Fruit fly (Drosophila melanogaster) whole organism, embryonic: ENCODE results near the gene Datp.
A peak's percentile ranks its signal among the peaks of the same experiment; 100 is the strongest.

Experiments used
- Asciz ChIP-seq: fragments of 200-800 bp; sonication (Bioruptor generic); optimal IDR thresholded peaks from 2 replicates; lab custom pipeline; 2017; ENCODE audit warnings: missing biosample characterization, mild to moderate bottlenecking, missing genetic modification characterization, missing genetic modification reagents
- CG10431 ChIP-seq: fragments of 200-800 bp; sonication (Bioruptor generic); optimal IDR thresholded peaks from 3 replicates; lab custom pipeline; 2018; ENCODE audit warnings: missing biosample characterization, mild to moderate bottlenecking, missing genetic modification characterization
- CG11560 ChIP-seq: fragments of 200-800 bp; sonication (Bioruptor generic); IDR thresholded peaks from 3 replicates; pipeline ENCODE4 v1.3.6; 2022; ENCODE audit warnings: missing biosample characterization, missing genetic modification characterization
- CG12942 ChIP-seq: fragments of 200-800 bp; sonication (Bioruptor generic); optimal IDR thresholded peaks from 3 replicates; lab custom pipeline; 2016; ENCODE audit warnings: missing biosample characterization, missing genetic modification characterization
- CG13894 ChIP-seq: fragments of 200-800 bp; sonication (Bioruptor generic); optimal IDR thresholded peaks from 3 replicates; lab custom pipeline; 2018; ENCODE audit warnings: missing biosample characterization, mild to moderate bottlenecking, missing genetic modification characterization, moderate library complexity
- CG15601 ChIP-seq: fragments of 200-800 bp; sonication (Bioruptor generic); optimal IDR thresholded peaks from 3 replicates; lab custom pipeline; 2019; ENCODE audit warnings: missing biosample characterization, mild to moderate bottlenecking, missing genetic modification characterization, moderate library complexity
- CG16815 ChIP-seq: fragments of 200-800 bp; sonication (Bioruptor generic); optimal IDR thresholded peaks from 3 replicates; lab custom pipeline; 2017; ENCODE audit warnings: missing biosample characterization, mild to moderate bottlenecking, missing genetic modification characterization
- CG2889 ChIP-seq: fragments of 200-800 bp; sonication (Bioruptor generic); IDR thresholded peaks from 3 replicates; pipeline ENCODE4 v1.3.6; 2022; ENCODE audit warnings: missing biosample characterization, missing genetic modification characterization
- CG31388 ChIP-seq: fragments of 200-800 bp; sonication (Bioruptor generic); optimal IDR thresholded peaks from 2 replicates; lab custom pipeline; 2016; ENCODE audit warnings: missing biosample characterization, missing genetic modification characterization
- CG32772 ChIP-seq: fragments of 200-800 bp; sonication (Bioruptor generic); IDR thresholded peaks from 2 replicates; pipeline ENCODE4 v1.3.6; 2022; ENCODE audit warnings: missing biosample characterization, missing genetic modification characterization
- CG34224 ChIP-seq: fragments of 200-800 bp; sonication (Bioruptor generic); IDR thresholded peaks from 3 replicates; pipeline ENCODE4 v1.3.6; 2022; ENCODE audit warnings: missing biosample characterization, missing genetic modification characterization; ENCODE audit not compliant: partially characterized antibody
- CG3838 ChIP-seq: fragments of 200-800 bp; sonication (Bioruptor generic); optimal IDR thresholded peaks from 3 replicates; lab custom pipeline; 2016; ENCODE audit warnings: missing biosample characterization, missing genetic modification characterization
- CG3847 ChIP-seq: fragments of 200-800 bp; sonication (Bioruptor generic); IDR thresholded peaks from 2 replicates; pipeline ENCODE4 v1.3.6; 2022; ENCODE audit warnings: missing biosample characterization, missing genetic modification characterization
- CG42726 ChIP-seq: fragments of 200-800 bp; sonication (Bioruptor generic); IDR thresholded peaks from 2 replicates; pipeline ENCODE4 v1.3.6; 2022; ENCODE audit warnings: missing biosample characterization, missing genetic modification characterization; ENCODE audit not compliant: partially characterized antibody
- CG7372 ChIP-seq: fragments of 200-800 bp; sonication (Bioruptor generic); IDR thresholded peaks from 2 replicates; pipeline ENCODE4 v1.3.6; 2022; ENCODE audit warnings: missing biosample characterization, missing genetic modification characterization
- CG7839 ChIP-seq: fragments of 200-800 bp; sonication (Bioruptor generic); optimal IDR thresholded peaks from 3 replicates; lab custom pipeline; 2018; ENCODE audit warnings: missing biosample characterization, mild to moderate bottlenecking, missing genetic modification characterization, moderate library complexity
- CG8290 ChIP-seq, 3 experiments: fragments of 200-800 bp; sonication (Bioruptor generic); optimal IDR thresholded peaks; 2 replicates each; lab custom pipeline; 2016 to 2019; ENCODE audit warnings: missing biosample characterization in 3 of 3, missing genetic modification characterization in 3 of 3, mild to moderate bottlenecking in 2 of 3, moderate library complexity in 1 of 3
- CG8924 ChIP-seq: fragments of 200-800 bp; optimal IDR thresholded peaks from 3 replicates; lab custom pipeline; 2019; ENCODE audit warnings: missing biosample characterization, mild to moderate bottlenecking, missing genetic modification characterization, moderate library complexity
- CG9215 ChIP-seq: fragments of 200-800 bp; sonication (Bioruptor generic); IDR thresholded peaks from 2 replicates; pipeline ENCODE4 v1.3.6; 2022; ENCODE audit warnings: missing biosample characterization, missing genetic modification characterization
- Elba2 ChIP-seq: fragments of 200-800 bp; sonication (Bioruptor generic); optimal IDR thresholded peaks from 3 replicates; lab custom pipeline; 2016; ENCODE audit warnings: missing biosample characterization, missing genetic modification characterization
- H15 ChIP-seq: fragments of 200-800 bp; sonication (Bioruptor generic); IDR thresholded peaks from 3 replicates; pipeline ENCODE4 v1.3.6; 2022; ENCODE audit warnings: missing biosample characterization, missing genetic modification characterization
- HmgZ ChIP-seq: fragments of 200-800 bp; sonication (Bioruptor generic); optimal IDR thresholded peaks from 2 replicates; lab custom pipeline; 2018; ENCODE audit warnings: missing biosample characterization, mild to moderate bottlenecking, missing genetic modification characterization
- Hmr ChIP-seq: fragments of 200-800 bp; sonication (Bioruptor generic); optimal IDR thresholded peaks from 3 replicates; lab custom pipeline; 2017; ENCODE audit warnings: mild to moderate bottlenecking, missing biosample characterization, missing genetic modification reagents, missing genetic modification characterization
- Myb ChIP-seq: fragments of 200-800 bp; sonication (Bioruptor generic); optimal IDR thresholded peaks from 2 replicates; lab custom pipeline; 2016; ENCODE audit warnings: missing biosample characterization, missing genetic modification characterization
- Pdp1 ChIP-seq, 2 experiments: fragments of 200-800 bp; sonication (Bioruptor generic); optimal IDR thresholded peaks; 3 replicates each; lab custom pipeline; 2016; ENCODE audit warnings: missing biosample characterization in 2 of 2, missing genetic modification characterization in 2 of 2, mild to moderate bottlenecking in 1 of 2, moderate library complexity in 1 of 2
- Poxn ChIP-seq: fragments of 200-800 bp; sonication (Bioruptor generic); IDR thresholded peaks from 2 replicates; pipeline ENCODE4 v1.3.6; 2022; ENCODE audit warnings: missing biosample characterization, missing genetic modification characterization
- Rx ChIP-seq: fragments of 200-800 bp; sonication (Bioruptor generic); IDR thresholded peaks from 2 replicates; pipeline ENCODE4 v1.3.6; 2022; ENCODE audit warnings: missing biosample characterization, missing genetic modification characterization
- Scr ChIP-seq: fragments of 200-800 bp; sonication (Bioruptor generic); IDR thresholded peaks from 2 replicates; pipeline ENCODE4 v1.3.6; 2022; ENCODE audit warnings: missing biosample characterization, missing genetic modification characterization; ENCODE audit not compliant: partially characterized antibody
- Vsx1 ChIP-seq: fragments of 200-800 bp; sonication (Bioruptor generic); optimal IDR thresholded peaks from 2 replicates; lab custom pipeline; 2017; ENCODE audit warnings: missing biosample characterization, mild to moderate bottlenecking, missing genetic modification characterization, missing genetic modification reagents
- cg ChIP-seq: fragments of 200-800 bp; sonication (Bioruptor generic); optimal IDR thresholded peaks from 3 replicates; lab custom pipeline; 2019; ENCODE audit warnings: missing biosample characterization, mild to moderate bottlenecking, missing genetic modification characterization, moderate library complexity
- chif ChIP-seq, 2 experiments: fragments of 200-800 bp; sonication (Bioruptor generic); optimal IDR thresholded peaks; 3 replicates each; lab custom pipeline; 2016; ENCODE audit warnings: missing biosample characterization in 2 of 2, missing genetic modification characterization in 2 of 2
- cwo ChIP-seq: fragments of 200-800 bp; sonication (Bioruptor generic); optimal IDR thresholded peaks from 3 replicates; lab custom pipeline; 2017; ENCODE audit warnings: missing biosample characterization, missing genetic modification characterization, mild to moderate bottlenecking, moderate library complexity, missing genetic modification reagents
- da ChIP-seq: fragments of 200-800 bp; sonication (Bioruptor generic); optimal IDR thresholded peaks from 2 replicates; lab custom pipeline; 2016; ENCODE audit warnings: missing biosample characterization, missing genetic modification characterization
- dati ChIP-seq: fragments of 200-800 bp; sonication (Bioruptor generic); IDR thresholded peaks from 2 replicates; pipeline ENCODE4 v1.3.6; 2022; ENCODE audit warnings: missing biosample characterization, missing genetic modification characterization
- fu2 ChIP-seq: fragments of 200-800 bp; sonication (Bioruptor generic); optimal IDR thresholded peaks from 2 replicates; lab custom pipeline; 2016; ENCODE audit warnings: missing biosample characterization, missing genetic modification characterization
- jing ChIP-seq: fragments of 200-800 bp; sonication (Bioruptor generic); optimal IDR thresholded peaks from 2 replicates; lab custom pipeline; 2018; ENCODE audit warnings: missing biosample characterization, mild to moderate bottlenecking, missing genetic modification characterization
- onecut ChIP-seq: fragments of 200-800 bp; sonication (Bioruptor generic); IDR thresholded peaks from 2 replicates; pipeline ENCODE4 v1.3.6; 2022; ENCODE audit warnings: missing biosample characterization, missing genetic modification characterization
- peb ChIP-seq: fragments of 200-800 bp; sonication (Bioruptor generic); IDR thresholded peaks from 2 replicates; pipeline ENCODE4 v1.3.6; 2022; ENCODE audit warnings: missing biosample characterization, missing genetic modification characterization
- pho ChIP-seq: fragments of 200-800 bp; sonication (Bioruptor generic); optimal IDR thresholded peaks from 2 replicates; lab custom pipeline; 2016; ENCODE audit warnings: missing biosample characterization, missing genetic modification characterization
- pzg ChIP-seq: fragments of 200-800 bp; sonication (Bioruptor generic); optimal IDR thresholded peaks from 3 replicates; lab custom pipeline; 2018; ENCODE audit warnings: missing biosample characterization, mild to moderate bottlenecking, missing genetic modification characterization, moderate library complexity
- ranshi ChIP-seq: fragments of 200-800 bp; sonication (Bioruptor generic); IDR thresholded peaks from 2 replicates; pipeline ENCODE4 v1.3.6; 2022; ENCODE audit warnings: missing biosample characterization, missing genetic modification characterization
- shn ChIP-seq: fragments of 200-800 bp; sonication (Bioruptor generic); optimal IDR thresholded peaks from 3 replicates; lab custom pipeline; 2016; ENCODE audit warnings: missing biosample characterization, missing genetic modification characterization
- sim ChIP-seq: fragments of 200-800 bp; sonication (Bioruptor generic); IDR thresholded peaks from 2 replicates; pipeline ENCODE4 v1.3.6; 2022; ENCODE audit warnings: missing biosample characterization, missing genetic modification characterization
- sima ChIP-seq: fragments of 200-800 bp; sonication (Bioruptor generic); optimal IDR thresholded peaks from 2 replicates; lab custom pipeline; 2016; ENCODE audit warnings: missing biosample characterization, missing genetic modification characterization
- sna ChIP-seq: fragments of 200-800 bp; sonication (Bioruptor generic); IDR thresholded peaks from 2 replicates; pipeline ENCODE4 v1.3.6; 2022; ENCODE audit warnings: missing biosample characterization, missing genetic modification characterization; ENCODE audit not compliant: partially characterized antibody
- ssp ChIP-seq: fragments of 200-800 bp; sonication (Bioruptor generic); IDR thresholded peaks from 2 replicates; pipeline ENCODE4 v1.3.6; 2022; ENCODE audit warnings: missing biosample characterization, missing genetic modification characterization
- stwl ChIP-seq: fragments of 200-800 bp; sonication (Bioruptor generic); optimal IDR thresholded peaks from 3 replicates; lab custom pipeline; 2018; ENCODE audit warnings: missing biosample characterization, mild to moderate bottlenecking, missing genetic modification characterization, moderate library complexity
- tup ChIP-seq: fragments of 200-800 bp; sonication (Bioruptor generic); optimal IDR thresholded peaks from 2 replicates; lab custom pipeline; 2016; ENCODE audit warnings: missing biosample characterization, mild to moderate bottlenecking, missing genetic modification characterization, moderate library complexity
- z ChIP-seq: fragments of 200-800 bp; sonication (Bioruptor generic); IDR thresholded peaks from 3 replicates; pipeline ENCODE4 v1.3.6; 2022; ENCODE audit warnings: missing biosample characterization, missing genetic modification characterization
- zfh2 ChIP-seq: fragments of 200-800 bp; sonication (Bioruptor generic); optimal IDR thresholded peaks from 2 replicates; lab custom pipeline; 2016; ENCODE audit warnings: missing biosample characterization, missing genetic modification characterization

Datp gene

DNA sequence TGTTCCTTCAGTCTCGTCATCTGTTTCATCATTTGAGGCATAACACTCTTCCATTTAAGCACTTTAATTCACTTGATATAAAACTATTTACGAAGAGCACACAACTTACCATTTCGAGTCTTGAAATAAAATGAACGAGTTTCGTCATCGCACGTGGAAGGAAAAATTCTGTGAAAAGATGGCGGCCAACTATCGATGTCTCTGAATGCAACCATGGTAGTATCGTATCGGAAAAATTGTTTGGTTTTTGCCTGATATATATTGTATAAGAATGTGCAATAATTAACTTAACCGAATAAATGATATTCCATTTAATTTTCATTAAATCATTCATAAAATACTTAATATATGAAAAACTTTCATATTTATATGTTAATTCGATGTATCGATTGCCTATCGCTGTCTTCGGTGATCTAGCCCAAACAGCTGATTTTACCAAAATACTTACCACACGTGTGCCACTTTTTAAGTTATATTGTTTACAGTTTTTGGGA lies 43.7 kb downstream of the Datp start, which contains the start of gene Bka (continued):
- TF ChIP-seq Rx (GFP tag; lab: Robert Waterston, UW) (no peak), zfh2 (GFP tag; lab: Kevin White, UChicago) (no peak), HmgZ (peak; percentile 83), sima (no peak), pho (GFP tag; lab: Kevin White, UChicago) (peak; percentile 20), CG13894 (tag; lab: Kevin White, UChicago) (peak; percentile 77), shn (no peak), CG10431 (GFP tag; lab: Kevin White, UChicago) (peak; percentile 65), da (no peak), CG2889 (no peak), CG7839 (tag; lab: Kevin White, UChicago) (peak; percentile 51), Myb (no peak), chif (GFP tag; optimal IDR thresholded peaks at IDR 0.05; lab: Kevin White, UChicago) (no peak), tup (GFP tag; lab: Kevin White, UChicago) (peak; percentile 13), peb (no peak), jing (GFP tag; lab: Kevin White, UChicago) (no peak), CG31388 (GFP tag; lab: Kevin White, UChicago) (no peak), sna (peak; percentile 99), z (no peak), sim (GFP tag; lab: Robert Waterston, UW) (no peak), CG7372 (GFP tag; lab: Robert Waterston, UW) (no peak), CG16815 (no peak), H15 (GFP tag; lab: Robert Waterston, UW) (no peak), stwl (peak; percentile 71), CG9215 (GFP tag; lab: Robert Waterston, UW) (no peak), CG8924 (tag; lab: Kevin White, UChicago) (peak; percentile 85), Elba2 (GFP tag; lab: Kevin White, UChicago) (no peak), Poxn (GFP tag; lab: Robert Waterston, UW) (no peak), ssp (GFP tag; lab: Robert Waterston, UW) (no peak), pzg (GFP tag; lab: Kevin White, UChicago) (peak; percentile 83), CG42726 (GFP tag; lab: Robert Waterston, UW) (peak; percentile 88), Pdp1 (GFP tag; optimal IDR thresholded peaks at IDR 0.05; lab: Kevin White, UChicago) (peak in 1 of 2 experiments; percentile 81), cwo (GFP tag; lab: Kevin White, UChicago) (peak; percentile 54), CG32772 (GFP tag; lab: Robert Waterston, UW) (no peak), CG11560 (tag; lab: Robert Waterston, UW) (no peak), CG3847 (GFP tag; lab: Robert Waterston, UW) (no peak; the same call in 1 of the 2 replicates), cg (no peak), CG8290 (GFP tag; optimal IDR thresholded peaks at IDR 0.05; lab: Kevin White, UChicago) (peak; percentile 75), CG8290 (tag; optimal IDR thresholded peaks at IDR 0.05; lab: Kevin White, UChicago) (peak; percentile 56 to 66), fu2 (no peak), Asciz (peak; percentile 52), ranshi (GFP tag; lab: Robert Waterston, UW) (peak; percentile 22; the same call in 1 of the 2 replicates), CG12942 (no peak), CG15601 (tag; lab: Kevin White, UChicago) (peak; percentile 76), Hmr (GFP tag; lab: Kevin White, UChicago) (peak; percentile 77), onecut (GFP tag; lab: Robert Waterston, UW) (peak; percentile 34; the same call in 1 of the 2 replicates), Vsx1 (peak; percentile 72), CG3838 (GFP tag; lab: Kevin White, UChicago) (no peak), Scr (peak; percentile 99), CG34224 (GFP tag; lab: Robert Waterston, UW) (peak; percentile 99), dati (GFP tag; lab: Robert Waterston, UW) (no peak)
